Fruit fly (Drosophila melanogaster): ENCODE results near the gene Ubc84D.

Ubc84D gene

dm6 chr3R:7473767-7474254 is 45.4 kb downstream of the Ubc84D start, which contains the start of gene CG1142 (continued):
- peak; percentile 85 for TF ChIP-seq CG9797 (GFP tag; optimal IDR thresholded peaks at IDR 0.05)
- TF ChIP-seq CG4328 (GFP tag; optimal IDR thresholded peaks at IDR 0.05), result peak; percentile 95
- peak; percentile 89 for TF ChIP-seq CG18011 (GFP tag; optimal IDR thresholded peaks at IDR 0.05)
- peak; percentile 95 for TF ChIP-seq HLH54F (GFP tag; optimal IDR thresholded peaks at IDR 0.05)
- peak; percentile 98 for TF ChIP-seq twi (tag; optimal IDR thresholded peaks at IDR 0.05)
- TF ChIP-seq vfl (GFP tag; optimal IDR thresholded peaks at IDR 0.05), result peak; percentile 94
- TF ChIP-seq nmo (GFP tag; optimal IDR thresholded peaks at IDR 0.05), result peak; percentile 99
- TF ChIP-seq p53 (GFP tag; optimal IDR thresholded peaks at IDR 0.05), result peak; percentile 79
- TF ChIP-seq odd (GFP tag; optimal IDR thresholded peaks at IDR 0.05), result peak; percentile 95
- peak; percentile 60 for TF ChIP-seq MESR4 (GFP tag; optimal IDR thresholded peaks at IDR 0.05)
- peak; percentile 92 for TF ChIP-seq psq (GFP tag; optimal IDR thresholded peaks at IDR 0.05)
- peak; percentile 96 for TF ChIP-seq CG9609 (GFP tag; optimal IDR thresholded peaks at IDR 0.05)
- TF ChIP-seq BtbVII (GFP tag; optimal IDR thresholded peaks at IDR 0.05), result peak; percentile 97
- peak; percentile 98 for TF ChIP-seq sqz (GFP tag; optimal IDR thresholded peaks at IDR 0.05)
- TF ChIP-seq CG2199 (GFP tag; IDR thresholded peaks at IDR 0.05), result peak; percentile 98
- TF ChIP-seq GATAe (GFP tag; conservative IDR thresholded peaks at IDR 0.05), result peak; percentile 85
- peak; percentile 100 for TF ChIP-seq CG17361 (GFP tag; IDR thresholded peaks at IDR 0.05)
- peak; percentile 95 for TF ChIP-seq CG6813 (GFP tag; optimal IDR thresholded peaks at IDR 0.05)
- TF ChIP-seq CG32532 (GFP tag; IDR thresholded peaks at IDR 0.05), result peak; percentile 99
- TF ChIP-seq CG18599 (GFP tag; optimal IDR thresholded peaks at IDR 0.05), result peak; percentile 98
- peak; percentile 87 for TF ChIP-seq CG11560 (tag; IDR thresholded peaks at IDR 0.05)
- peak; percentile 97 for TF ChIP-seq CG32772 (GFP tag; IDR thresholded peaks at IDR 0.05)
- peak; percentile 85 for TF ChIP-seq z (GFP tag; IDR thresholded peaks at IDR 0.05)
- TF ChIP-seq CG17612 (GFP tag; IDR thresholded peaks at IDR 0.05), result peak; percentile 92
- TF ChIP-seq gem (tag; optimal IDR thresholded peaks at IDR 0.05), result peak; percentile 100
- TF ChIP-seq nerfin-1 (tag; optimal IDR thresholded peaks at IDR 0.05), result peak; percentile 98
- peak in 1 of 2 experiments; percentile 99 for TF ChIP-seq bsh (GFP tag; optimal IDR thresholded peaks at IDR 0.05)
- TF ChIP-seq crp (GFP tag; optimal IDR thresholded peaks at IDR 0.05), result peak in 1 of 2 experiments; percentile 71
- peak; percentile 96 for TF ChIP-seq CG12155 (GFP tag; optimal IDR thresholded peaks at IDR 0.05)
- TF ChIP-seq dati (GFP tag; IDR thresholded peaks at IDR 0.05), result peak; percentile 97
- no peak for TF ChIP-seq vnd (GFP tag; IDR thresholded peaks at IDR 0.05; ENCODE audit: partially characterized antibody)
- TF ChIP-seq ken (GFP tag; IDR thresholded peaks at IDR 0.05), result peak; percentile 98
- TF ChIP-seq tin (GFP tag; optimal IDR thresholded peaks at IDR 0.05), result peak; percentile 98
- peak; percentile 98 for TF ChIP-seq CG14050 (GFP tag; IDR thresholded peaks at IDR 0.05)
- peak; percentile 98 for TF ChIP-seq CG11247 (GFP tag; IDR thresholded peaks at IDR 0.05)
- TF ChIP-seq CG4820 (GFP tag; optimal IDR thresholded peaks at IDR 0.05), result peak; percentile 98
- no peak for TF ChIP-seq tna (GFP tag; IDR thresholded peaks at IDR 0.05; ENCODE audit: partially characterized antibody)
- peak; percentile 98 for TF ChIP-seq wek (GFP tag; optimal IDR thresholded peaks at IDR 0.05)
- TF ChIP-seq Lim3 (GFP tag; IDR thresholded peaks at IDR 0.05), result peak; percentile 88
- TF ChIP-seq tup (GFP tag; optimal IDR thresholded peaks at IDR 0.05), result peak; percentile 92
- peak in 1 of 2 experiments; percentile 74 for TF ChIP-seq insv (GFP tag; optimal IDR thresholded peaks at IDR 0.05)
- TF ChIP-seq CG1832 (GFP tag; optimal IDR thresholded peaks at IDR 0.05), result no peak
- peak; percentile 31 for TF ChIP-seq HLHmδ (GFP tag; optimal IDR thresholded peaks at IDR 0.05)
- peak; percentile 95 for TF ChIP-seq onecut (GFP tag; IDR thresholded peaks at IDR 0.05)
- peak; percentile 94 for TF ChIP-seq btn (GFP tag; optimal IDR thresholded peaks at IDR 0.05)
- peak; percentile 99 for TF ChIP-seq Awh (GFP tag; IDR thresholded peaks at IDR 0.05)
- TF ChIP-seq tx (GFP tag; optimal IDR thresholded peaks at IDR 0.05), result peak; percentile 93
- peak; percentile 99 for TF ChIP-seq Sox102F (GFP tag; optimal IDR thresholded peaks at IDR 0.05)
- peak; percentile 98 for TF ChIP-seq ranshi (GFP tag; IDR thresholded peaks at IDR 0.05)
- TF ChIP-seq pros (GFP tag; optimal IDR thresholded peaks at IDR 0.05), result peak; percentile 73
